Worm (Caenorhabditis elegans) whole organism, L4/young adult: ENCODE data around the gene slc-17.9.

Experiments used
- W03F9.2 ChIP-seq: fragments of 150-350 bp; optimal IDR thresholded peaks from 2 replicates; lab custom pipeline; 2014; ENCODE audit warnings: missing biosample characterization, missing genetic modification characterization
- him-1 ChIP-seq: sonication (generic microtip); optimal IDR thresholded peaks from 2 replicates; lab custom pipeline; 2016; ENCODE audit warnings: missing genotype, missing genetic modification reagents, missing genetic modification characterization, missing compliant biosample characterization

- TF ChIP-seq W03F9.2 (tag; lab: Kevin White, UChicago) = no peak
- TF ChIP-seq him-1 (tag; lab: Kevin White, UChicago) = no peak
Measured at ce11 chrX:9785865-9786264, 21.1 kb upstream of the slc-17.9 start.
